Fruit fly (Drosophila melanogaster): ENCODE data around the gene CG43335.

- no peak for TF ChIP-seq cic (GFP tag; optimal IDR thresholded peaks at IDR 0.05)
- TF ChIP-seq CG1620 (GFP tag; optimal IDR thresholded peaks at IDR 0.05) = no peak
- TF ChIP-seq toe (GFP tag; optimal IDR thresholded peaks at IDR 0.05) = no peak
- TF ChIP-seq kay (GFP tag; ENCODE audit: borderline replicate concordance) = no peak
- no peak for TF ChIP-seq CG7101 (tag; optimal IDR thresholded peaks at IDR 0.05)
- no peak for TF ChIP-seq bab1 (GFP tag; optimal IDR thresholded peaks at IDR 0.05)
- no peak for TF ChIP-seq ovo (GFP tag; optimal IDR thresholded peaks at IDR 0.05)
Measured at dm6 chr3R:15668863-15669491, 33.7 kb downstream of the CG43335 start.

Data from whole organism, adult.